Worm (Caenorhabditis elegans): ENCODE results near the gene F40F8.12.
"Not testable (repeated sequence)": the region's sequence is repeated elsewhere in the genome, so short reads cannot be mapped to it uniquely, and the experiment has no call there.

The F40F8.12 gene

ce11 chrII:11103052-11103451 lies 26.6 kb upstream of the F40F8.12 start:
- no peak for TF ChIP-seq T22C8.4 (GFP tag; IDR thresholded peaks at IDR 0.05)
- TF ChIP-seq tab-1 (GFP tag; IDR thresholded peaks at IDR 0.05): no peak
- TF ChIP-seq cog-1 (tag; optimal IDR thresholded peaks at IDR 0.05): peak; percentile 29

ce11 chrII:11103657-11104056 lies 26.0 kb upstream of the F40F8.12 start, which contains the start of gene C09H10.5:
Gene C09H10.5 (minus strand): TSS chrII:11103757.
- TF ChIP-seq ref-1 (GFP tag; conservative IDR thresholded peaks at IDR 0.05): no peak
- TF ChIP-seq klf-2 (GFP tag; conservative IDR thresholded peaks at IDR 0.05): no peak
- no peak for TF ChIP-seq tab-1 (GFP tag; IDR thresholded peaks at IDR 0.05)
- TF ChIP-seq T22C8.4 (GFP tag; IDR thresholded peaks at IDR 0.05): no peak
- no peak for TF ChIP-seq ztf-23 (GFP tag; IDR thresholded peaks at IDR 0.05)
- TF ChIP-seq ztf-29 (GFP tag; IDR thresholded peaks at IDR 0.05): no peak
- TF ChIP-seq flt-1 (GFP tag; IDR thresholded peaks at IDR 0.05): no peak
- no peak for TF ChIP-seq cog-1 (tag; optimal IDR thresholded peaks at IDR 0.05)
- TF ChIP-seq med-1 (GFP tag; optimal IDR thresholded peaks at IDR 0.05; ENCODE audit: insufficient read depth): no peak

ce11 chrII:11104162-11104561 lies 25.5 kb upstream of the F40F8.12 start, which contains the start of gene C09H10.9:
Gene C09H10.9 (plus strand): TSS chrII:11104462.
- TF ChIP-seq tab-1 (GFP tag; IDR thresholded peaks at IDR 0.05): no peak
- no peak for TF ChIP-seq ztf-23 (GFP tag; IDR thresholded peaks at IDR 0.05)
- no peak for TF ChIP-seq flt-1 (GFP tag; IDR thresholded peaks at IDR 0.05)
- TF ChIP-seq ztf-29 (GFP tag; IDR thresholded peaks at IDR 0.05): no peak
- TF ChIP-seq cog-1 (tag; optimal IDR thresholded peaks at IDR 0.05): no peak
- no peak for TF ChIP-seq klf-2 (GFP tag; conservative IDR thresholded peaks at IDR 0.05)
- TF ChIP-seq T22C8.4 (GFP tag; IDR thresholded peaks at IDR 0.05): no peak
- no peak for TF ChIP-seq ref-1 (GFP tag; conservative IDR thresholded peaks at IDR 0.05)
- no peak for TF ChIP-seq med-1 (GFP tag; optimal IDR thresholded peaks at IDR 0.05; ENCODE audit: insufficient read depth)

ce11 chrII:11105981-11106711 lies 23.5 kb upstream of the F40F8.12 start, which contains the start of gene nasp-1:
Gene nasp-1 (plus strand): TSS chrII:11106612.
- TF ChIP-seq ztf-23 (GFP tag; IDR thresholded peaks at IDR 0.05) (no peak), flt-1 (GFP tag; IDR thresholded peaks at IDR 0.05) (no peak), T22C8.4 (GFP tag; IDR thresholded peaks at IDR 0.05) (no peak), cog-1 (tag; optimal IDR thresholded peaks at IDR 0.05) (no peak), klf-2 (GFP tag; conservative IDR thresholded peaks at IDR 0.05) (no peak), med-1 (GFP tag; optimal IDR thresholded peaks at IDR 0.05; ENCODE audit: insufficient read depth) (no peak), tab-1 (GFP tag; IDR thresholded peaks at IDR 0.05) (no peak)

ce11 chrII:11107828-11108227 lies 21.8 kb upstream of the F40F8.12 start, which contains the start of gene apc-17:
Gene apc-17 (plus strand): TSS chrII:11108128.
- no peak for TF ChIP-seq T22C8.4 (GFP tag; IDR thresholded peaks at IDR 0.05)
- no peak for TF ChIP-seq tab-1 (GFP tag; IDR thresholded peaks at IDR 0.05)

ce11 chrII:11110419-11110818 lies 19.2 kb upstream of the F40F8.12 start:
- TF ChIP-seq klf-2 (GFP tag; conservative IDR thresholded peaks at IDR 0.05) (no peak), cog-1 (tag; optimal IDR thresholded peaks at IDR 0.05) (no peak), ztf-29 (GFP tag; IDR thresholded peaks at IDR 0.05) (no peak), flt-1 (GFP tag; IDR thresholded peaks at IDR 0.05) (no peak), ztf-23 (GFP tag; IDR thresholded peaks at IDR 0.05) (no peak), ref-1 (GFP tag; conservative IDR thresholded peaks at IDR 0.05) (no peak), tab-1 (GFP tag; IDR thresholded peaks at IDR 0.05) (no peak), med-1 (GFP tag; optimal IDR thresholded peaks at IDR 0.05; ENCODE audit: insufficient read depth) (no peak), T22C8.4 (GFP tag; IDR thresholded peaks at IDR 0.05) (no peak)

- no peak for TF ChIP-seq klf-2 (GFP tag; conservative IDR thresholded peaks at IDR 0.05)
- no peak for TF ChIP-seq ztf-29 (GFP tag; IDR thresholded peaks at IDR 0.05)
- TF ChIP-seq cog-1 (tag; optimal IDR thresholded peaks at IDR 0.05): no peak
- no peak for TF ChIP-seq ref-1 (GFP tag; conservative IDR thresholded peaks at IDR 0.05)
- TF ChIP-seq flt-1 (GFP tag; IDR thresholded peaks at IDR 0.05): no peak
- no peak for TF ChIP-seq tab-1 (GFP tag; IDR thresholded peaks at IDR 0.05)
- no peak for TF ChIP-seq med-1 (GFP tag; optimal IDR thresholded peaks at IDR 0.05; ENCODE audit: insufficient read depth)
- TF ChIP-seq T22C8.4 (GFP tag; IDR thresholded peaks at IDR 0.05): no peak
- no peak for TF ChIP-seq ztf-23 (GFP tag; IDR thresholded peaks at IDR 0.05)
Observed at ce11 chrII:11111107-11111506, 18.5 kb upstream of the F40F8.12 start, which contains the start of gene glb-4. Gene glb-4 (minus strand): TSS chrII:11111207.

ce11 chrII:11112419-11112818 lies 17.2 kb upstream of the F40F8.12 start, which contains the start of gene mat-2:
Gene mat-2 (plus strand): TSS chrII:11112719.
- TF ChIP-seq tab-1 (GFP tag; IDR thresholded peaks at IDR 0.05) (no peak), klf-2 (GFP tag; conservative IDR thresholded peaks at IDR 0.05) (no peak), ztf-29 (GFP tag; IDR thresholded peaks at IDR 0.05) (no peak), flt-1 (GFP tag; IDR thresholded peaks at IDR 0.05) (no peak), ref-1 (GFP tag; conservative IDR thresholded peaks at IDR 0.05) (no peak), med-1 (GFP tag; optimal IDR thresholded peaks at IDR 0.05; ENCODE audit: insufficient read depth) (no peak), ztf-23 (GFP tag; IDR thresholded peaks at IDR 0.05) (no peak), T22C8.4 (GFP tag; IDR thresholded peaks at IDR 0.05) (no peak), cog-1 (tag; optimal IDR thresholded peaks at IDR 0.05) (no peak)

- TF ChIP-seq ztf-23, ztf-29, T22C8.4 (GFP tag; IDR thresholded peaks at IDR 0.05): not testable (repeated sequence)
Observed at ce11 chrII:11121800-11122199, 7.8 kb upstream of the F40F8.12 start, which contains the start of gene W10C6.2. Gene W10C6.2 (minus strand): TSS chrII:11121900.

ce11 chrII:11125059-11125594 lies 4.5 kb upstream of the F40F8.12 start:
- TF ChIP-seq klf-2 (GFP tag; conservative IDR thresholded peaks at IDR 0.05) (no peak), cog-1 (tag; optimal IDR thresholded peaks at IDR 0.05) (no peak), med-1 (GFP tag; optimal IDR thresholded peaks at IDR 0.05; ENCODE audit: insufficient read depth) (no peak), ref-1 (GFP tag; conservative IDR thresholded peaks at IDR 0.05) (no peak), flt-1 (GFP tag; IDR thresholded peaks at IDR 0.05) (no peak), tab-1 (GFP tag; IDR thresholded peaks at IDR 0.05) (no peak), ztf-29 (GFP tag; IDR thresholded peaks at IDR 0.05) (no peak), ztf-23 (GFP tag; IDR thresholded peaks at IDR 0.05) (no peak), T22C8.4 (GFP tag; IDR thresholded peaks at IDR 0.05) (no peak)

All from whole organism, midembryonic.